Fruit fly (Drosophila melanogaster): ENCODE measurements around the gene CG9706.

Gene CG9706

DNA sequence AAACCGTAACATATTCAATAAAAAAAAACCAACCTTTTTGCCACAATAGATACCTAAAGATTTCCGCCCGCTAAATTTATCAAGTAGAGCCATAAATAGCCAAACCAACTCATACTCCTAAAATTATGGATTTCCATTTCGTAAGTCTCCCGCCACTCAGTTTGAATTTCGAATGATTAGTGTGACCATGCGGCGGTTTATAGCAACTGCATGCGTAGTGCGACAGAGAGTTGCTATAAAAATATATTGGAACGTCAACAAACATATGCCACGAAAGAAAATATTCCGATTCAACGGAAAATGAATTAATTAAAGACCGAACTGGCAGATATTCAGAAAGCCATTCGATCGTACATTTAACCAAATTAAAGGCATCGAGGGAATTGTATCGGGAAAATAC lies at the start of gene CG9706:
CG9706 (plus strand) TSS at position 222 of the 400 bp plus-strand sequence.
- TF ChIP-seq EcR (GFP tag; optimal IDR thresholded peaks at IDR 0.05) = no peak
- no peak for TF ChIP-seq psq (optimal IDR thresholded peaks at IDR 0.05)
- TF ChIP-seq Dll (optimal IDR thresholded peaks at IDR 0.05) = no peak
- no peak for TF ChIP-seq usp (GFP tag; optimal IDR thresholded peaks at IDR 0.05)
- TF ChIP-seq CG8478 (optimal IDR thresholded peaks at IDR 0.05) = no peak
- no peak for TF ChIP-seq pan (optimal IDR thresholded peaks at IDR 0.05)

DNA sequence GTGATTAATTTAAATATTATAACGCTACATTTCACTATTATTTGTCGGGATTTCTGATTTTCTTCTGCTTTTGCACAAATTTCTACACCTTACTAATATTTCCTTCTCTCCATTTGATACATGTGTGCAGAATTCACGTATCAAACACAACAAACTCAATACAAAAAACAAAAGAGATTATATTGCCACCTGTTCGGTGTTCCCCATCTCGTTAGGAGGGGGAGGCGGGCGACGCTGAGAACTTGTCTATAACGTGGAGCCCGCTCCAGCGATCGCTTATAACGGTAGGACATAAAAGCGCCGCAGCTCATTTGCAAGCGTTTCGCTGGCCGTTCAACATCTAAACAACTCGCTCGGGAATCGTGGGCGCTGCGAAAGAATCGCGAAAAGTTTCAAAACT lies 49.6 kb upstream of the CG9706 start, which contains the start of gene CG9701:
CG9701 (plus strand) TSS at position 301 of the 400 bp plus-strand sequence.
- no peak for TF ChIP-seq psq (optimal IDR thresholded peaks at IDR 0.05)
- no peak for TF ChIP-seq usp (GFP tag; optimal IDR thresholded peaks at IDR 0.05)
- TF ChIP-seq CG8478 (optimal IDR thresholded peaks at IDR 0.05) = no peak
- no peak for TF ChIP-seq pan (optimal IDR thresholded peaks at IDR 0.05)
- TF ChIP-seq Dll (optimal IDR thresholded peaks at IDR 0.05) = no peak
- TF ChIP-seq EcR (GFP tag; optimal IDR thresholded peaks at IDR 0.05) = no peak

DNA sequence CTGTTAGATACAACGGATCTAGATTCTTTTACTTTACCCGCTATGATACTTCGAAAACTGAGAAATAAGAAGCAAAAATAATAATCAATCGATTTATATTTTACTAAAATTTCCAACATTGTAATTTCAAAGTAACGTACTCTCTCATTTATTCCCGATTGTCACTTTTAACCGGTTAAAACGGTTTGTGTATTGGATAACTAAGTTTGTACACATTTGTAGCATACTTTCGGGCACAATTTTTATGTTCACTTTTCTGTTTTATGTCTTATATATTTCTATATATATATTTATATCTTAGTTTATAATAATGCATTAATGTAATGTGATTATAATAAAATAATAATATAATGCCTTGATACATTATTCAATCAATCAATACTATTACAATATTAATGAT lies 41.1 kb upstream of the CG9706 start:
- TF ChIP-seq psq (optimal IDR thresholded peaks at IDR 0.05) = no peak
- no peak for TF ChIP-seq pan (optimal IDR thresholded peaks at IDR 0.05)
- no peak for TF ChIP-seq Dll (optimal IDR thresholded peaks at IDR 0.05)
- TF ChIP-seq CG8478 (optimal IDR thresholded peaks at IDR 0.05) = no peak
- TF ChIP-seq EcR (GFP tag; optimal IDR thresholded peaks at IDR 0.05) = no peak
- TF ChIP-seq usp (GFP tag; optimal IDR thresholded peaks at IDR 0.05) = no peak

DNA sequence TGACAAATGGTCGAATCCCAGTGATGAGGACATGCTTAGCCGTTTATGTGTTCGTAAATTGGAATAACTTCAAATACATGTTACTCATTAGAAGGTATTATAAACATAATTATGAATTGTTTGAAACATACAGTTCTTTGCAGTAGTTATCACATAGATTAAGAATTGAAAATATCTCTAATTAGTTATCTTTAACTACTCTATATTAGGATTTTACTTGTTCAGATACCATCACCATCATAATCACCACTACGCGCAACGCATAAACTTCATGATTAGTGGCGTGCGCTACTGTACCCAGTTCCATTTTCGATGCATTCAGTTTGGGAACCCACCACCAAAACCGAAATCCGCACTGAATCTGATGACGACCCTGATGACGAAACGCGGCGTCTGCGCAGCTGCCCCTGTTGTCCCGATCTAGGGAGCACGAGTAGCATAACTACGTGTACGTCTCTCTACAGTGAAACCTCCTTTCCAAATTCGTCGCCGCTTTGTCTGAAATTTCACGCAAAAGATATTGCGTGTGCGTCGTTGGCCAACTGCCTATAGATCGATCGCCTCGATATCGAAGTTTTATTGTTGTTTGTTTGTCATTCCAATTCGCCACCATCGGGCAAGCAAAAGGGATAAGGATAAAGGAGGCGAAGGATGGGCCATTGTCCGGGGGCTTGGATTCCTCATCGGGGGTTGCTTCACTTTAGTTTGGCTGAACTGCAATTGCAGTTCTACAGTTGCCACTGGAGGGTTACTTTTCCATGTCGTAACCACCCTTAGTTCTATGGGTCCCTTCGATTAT lies 38.7 kb upstream of the CG9706 start:
- TF ChIP-seq CG8478 (optimal IDR thresholded peaks at IDR 0.05) = no peak
- TF ChIP-seq psq (optimal IDR thresholded peaks at IDR 0.05) = no peak
- TF ChIP-seq usp (GFP tag; optimal IDR thresholded peaks at IDR 0.05) = no peak
- no peak for TF ChIP-seq pan (optimal IDR thresholded peaks at IDR 0.05)
- TF ChIP-seq Dll (optimal IDR thresholded peaks at IDR 0.05) = no peak
- TF ChIP-seq EcR (GFP tag; optimal IDR thresholded peaks at IDR 0.05) = no peak

DNA sequence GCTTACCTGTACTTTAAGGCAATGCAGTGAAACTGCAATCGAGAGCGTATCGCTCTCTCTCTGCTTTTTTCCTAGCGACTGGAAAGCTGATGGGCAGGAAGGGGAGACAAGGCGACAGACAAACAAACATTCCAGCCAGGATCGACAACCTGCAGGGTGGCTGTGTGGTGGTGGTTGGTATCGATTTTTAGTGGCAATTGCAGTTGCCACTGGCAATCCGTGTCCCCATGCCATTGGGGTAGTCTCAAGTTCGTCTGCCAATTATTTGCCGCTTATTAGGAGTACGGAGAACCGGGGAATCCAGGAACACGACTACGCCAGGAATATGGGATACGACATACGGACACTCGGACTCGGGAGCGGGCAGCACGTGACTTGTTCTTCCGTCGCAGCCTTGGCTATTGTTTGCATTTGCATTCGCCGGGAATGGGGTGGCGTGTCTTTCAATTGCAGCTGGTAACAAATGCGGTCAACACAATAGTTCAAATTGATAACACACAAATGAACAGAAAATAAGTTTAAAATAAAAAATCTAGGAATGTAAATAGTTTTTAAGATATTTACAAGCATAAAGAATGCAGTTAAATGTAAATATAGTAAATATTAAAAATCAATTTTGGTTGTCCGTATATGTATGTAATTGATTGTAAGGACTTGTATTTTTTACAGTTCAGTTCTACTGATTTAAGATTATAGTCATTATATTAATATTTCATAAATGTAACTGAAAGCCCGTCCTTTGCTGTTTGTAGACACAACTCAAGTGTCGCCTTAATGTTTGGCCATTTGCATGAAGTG lies 36.0 kb upstream of the CG9706 start:
- TF ChIP-seq psq (optimal IDR thresholded peaks at IDR 0.05) (no peak), CG8478 (optimal IDR thresholded peaks at IDR 0.05) (no peak), pan (optimal IDR thresholded peaks at IDR 0.05) (no peak), EcR (GFP tag; optimal IDR thresholded peaks at IDR 0.05) (no peak), Dll (optimal IDR thresholded peaks at IDR 0.05) (no peak), usp (GFP tag; optimal IDR thresholded peaks at IDR 0.05) (no peak)

DNA sequence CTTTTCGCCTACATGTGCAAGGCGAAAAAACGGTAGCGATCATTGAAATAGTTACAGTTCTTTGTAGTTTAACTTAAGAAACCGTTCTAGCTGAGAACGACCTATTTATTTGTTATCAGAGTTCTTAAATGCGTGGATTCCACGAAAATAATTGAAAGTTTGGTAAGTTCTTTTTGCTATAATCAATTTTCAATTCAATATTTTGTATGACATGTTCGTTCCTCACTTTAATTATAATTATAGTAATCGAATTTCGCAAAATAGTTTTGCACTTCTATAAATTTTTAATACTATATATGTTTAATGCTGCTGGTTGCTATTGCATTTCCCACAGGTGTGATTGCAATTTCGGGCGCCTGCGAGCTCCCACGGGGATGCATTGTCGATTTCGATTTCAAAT lies 34.5 kb upstream of the CG9706 start:
- no peak for TF ChIP-seq psq (optimal IDR thresholded peaks at IDR 0.05)
- TF ChIP-seq Dll (optimal IDR thresholded peaks at IDR 0.05) = no peak
- TF ChIP-seq CG8478 (optimal IDR thresholded peaks at IDR 0.05) = no peak
- TF ChIP-seq usp (GFP tag; optimal IDR thresholded peaks at IDR 0.05) = no peak
- TF ChIP-seq pan (optimal IDR thresholded peaks at IDR 0.05) = no peak
- TF ChIP-seq EcR (GFP tag; optimal IDR thresholded peaks at IDR 0.05) = no peak

DNA sequence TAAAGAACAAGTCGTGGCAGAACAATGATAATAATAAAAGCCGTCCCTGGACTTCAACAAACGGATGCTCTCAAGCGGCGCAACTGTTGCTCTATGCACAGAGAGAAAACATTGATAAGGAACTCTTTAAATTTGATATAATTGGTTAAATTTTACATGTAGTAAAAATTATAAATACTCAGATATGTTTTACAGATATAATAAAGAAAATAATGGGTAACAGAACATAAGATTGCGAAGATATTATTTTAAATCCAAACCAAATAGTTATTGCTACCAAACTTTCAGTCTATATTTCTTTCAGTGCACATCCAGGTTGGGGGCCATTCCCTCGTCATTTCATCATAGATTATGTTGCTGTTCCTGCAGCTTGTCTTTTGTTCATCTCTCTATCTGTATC lies 33.1 kb upstream of the CG9706 start:
- TF ChIP-seq pan (optimal IDR thresholded peaks at IDR 0.05) (no peak), psq (optimal IDR thresholded peaks at IDR 0.05) (no peak)

DNA sequence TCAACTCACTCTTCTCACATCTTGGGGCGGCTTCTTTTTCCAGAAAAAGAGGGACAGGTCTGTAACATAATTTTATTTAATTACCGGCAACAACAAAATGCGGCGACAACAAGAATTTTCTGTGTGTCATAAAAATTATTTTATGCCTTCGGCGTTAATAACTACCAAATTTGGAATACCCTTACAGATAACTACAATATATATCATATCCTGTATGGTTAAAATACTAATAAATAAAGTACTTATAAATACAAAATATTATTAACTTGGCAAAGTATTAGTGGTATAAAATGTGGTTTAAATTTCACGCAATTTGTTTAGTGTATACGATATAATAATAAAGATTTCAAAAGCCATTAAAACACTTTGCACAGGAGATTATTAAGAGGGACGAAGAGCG lies 32.1 kb upstream of the CG9706 start:
- TF ChIP-seq pan (optimal IDR thresholded peaks at IDR 0.05) = no peak
- no peak for TF ChIP-seq EcR (GFP tag; optimal IDR thresholded peaks at IDR 0.05)
- no peak for TF ChIP-seq Dll (optimal IDR thresholded peaks at IDR 0.05)
- TF ChIP-seq usp (GFP tag; optimal IDR thresholded peaks at IDR 0.05) = no peak

DNA sequence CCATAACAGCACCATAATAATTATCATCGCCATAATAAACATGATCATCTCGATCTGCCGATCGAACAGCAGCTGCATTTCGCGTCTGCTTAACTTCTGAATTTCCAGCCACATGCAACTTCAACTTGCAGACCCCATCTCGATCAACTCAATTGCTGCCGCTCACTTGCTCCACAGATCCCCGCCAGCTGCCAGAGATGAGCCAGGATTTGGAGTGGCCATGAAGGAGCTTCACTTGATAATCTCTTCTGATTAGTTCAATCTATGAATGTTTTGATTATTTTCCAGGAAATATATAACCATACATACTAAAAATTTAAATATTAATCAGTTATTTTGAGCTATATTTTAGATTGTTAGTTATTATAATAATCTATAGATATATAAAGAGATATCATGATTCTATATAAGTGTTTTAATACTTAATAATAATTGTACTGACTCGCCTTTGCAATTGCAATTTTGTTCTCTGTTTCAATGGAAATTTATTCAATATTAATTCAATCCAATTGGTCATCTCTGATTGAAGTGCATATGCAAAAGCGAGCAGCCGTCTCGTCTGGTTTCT lies 31.2 kb upstream of the CG9706 start:
- TF ChIP-seq usp (GFP tag; optimal IDR thresholded peaks at IDR 0.05) = no peak
- no peak for TF ChIP-seq pan (optimal IDR thresholded peaks at IDR 0.05)
- TF ChIP-seq CG8478 (optimal IDR thresholded peaks at IDR 0.05) = no peak
- no peak for TF ChIP-seq psq (optimal IDR thresholded peaks at IDR 0.05)
- TF ChIP-seq EcR (GFP tag; optimal IDR thresholded peaks at IDR 0.05) = no peak
- TF ChIP-seq Dll (optimal IDR thresholded peaks at IDR 0.05) = no peak

DNA sequence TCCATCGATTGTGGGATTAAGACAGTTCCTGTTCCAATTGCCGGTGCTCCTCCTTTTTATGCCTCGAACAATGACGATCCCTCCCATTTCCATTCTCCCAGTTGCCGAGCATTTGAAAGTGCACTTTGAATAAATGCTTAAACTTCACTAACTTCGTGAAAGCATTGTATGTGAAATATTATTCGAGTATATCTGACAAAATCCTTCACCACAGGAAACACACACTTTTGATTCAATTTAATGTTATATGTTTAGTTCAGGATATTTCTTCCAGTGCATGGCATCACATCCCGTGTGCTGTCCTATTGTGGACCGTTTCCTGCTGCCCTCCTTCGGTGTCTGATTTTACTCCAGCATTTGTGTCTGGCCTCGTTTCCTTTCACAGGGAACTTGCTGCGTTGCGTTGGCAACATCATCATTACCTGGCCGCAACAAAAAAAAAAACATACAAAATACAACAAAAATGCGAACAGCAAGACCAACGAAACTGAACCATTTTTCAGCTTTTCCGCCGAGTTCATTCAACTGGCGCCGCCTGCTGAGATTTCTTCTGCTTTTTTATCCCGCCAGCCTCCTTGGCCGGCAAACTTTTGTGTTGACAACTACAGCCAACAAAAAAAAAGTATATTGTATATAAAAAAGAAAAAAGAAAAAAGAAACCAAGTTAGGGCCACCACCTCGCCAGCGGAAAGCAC lies 30.3 kb upstream of the CG9706 start:
- TF ChIP-seq EcR (GFP tag; optimal IDR thresholded peaks at IDR 0.05) = peak in 1 of 2 experiments; percentile 73
- TF ChIP-seq psq (optimal IDR thresholded peaks at IDR 0.05) = no peak
- no peak for TF ChIP-seq usp (GFP tag; optimal IDR thresholded peaks at IDR 0.05)
- no peak for TF ChIP-seq CG8478 (optimal IDR thresholded peaks at IDR 0.05)
- no peak for TF ChIP-seq Dll (optimal IDR thresholded peaks at IDR 0.05)
- TF ChIP-seq pan (optimal IDR thresholded peaks at IDR 0.05) = no peak

DNA sequence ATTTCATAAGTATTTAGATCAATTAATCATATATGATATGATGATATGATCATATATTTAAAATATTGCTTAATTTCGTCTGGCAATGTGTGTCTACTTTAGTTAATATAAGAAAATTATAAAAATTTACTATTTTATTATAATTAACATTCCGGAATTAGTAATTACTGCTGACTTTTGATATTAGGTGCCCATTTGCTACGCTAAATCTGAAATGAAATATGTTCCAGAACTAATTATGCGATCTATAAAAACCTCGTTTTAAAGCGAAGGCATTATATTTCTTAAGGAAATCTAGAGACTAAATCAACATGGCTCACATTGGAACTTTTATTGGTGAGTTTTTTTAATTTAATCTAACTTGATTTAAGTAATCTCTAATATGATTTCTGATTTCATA lies 27.6 kb upstream of the CG9706 start, which contains the start of gene CG42852:
CG42852 (plus strand) TSS at position 301 of the 400 bp plus-strand sequence.
- no peak for TF ChIP-seq usp (GFP tag; optimal IDR thresholded peaks at IDR 0.05)
- no peak for TF ChIP-seq Dll (optimal IDR thresholded peaks at IDR 0.05)
- no peak for TF ChIP-seq CG8478 (optimal IDR thresholded peaks at IDR 0.05)
- TF ChIP-seq EcR (GFP tag; optimal IDR thresholded peaks at IDR 0.05) = no peak
- TF ChIP-seq psq (optimal IDR thresholded peaks at IDR 0.05) = no peak
- TF ChIP-seq pan (optimal IDR thresholded peaks at IDR 0.05) = no peak

Data from whole organism.